Worm (Caenorhabditis elegans) whole organism, midembryonic: ENCODE data around the gene W08G11.1.

ENCODE experiments used
- T22C8.4 ChIP-seq: fragments of 200-800 bp; sonication (Bioruptor generic); IDR thresholded peaks from 2 replicates; pipeline ENCODE4 v1.3.6; 2022; ENCODE audit warnings: missing genetic modification characterization, missing compliant biosample characterization
- cog-1 ChIP-seq: sonication (generic microtip); optimal IDR thresholded peaks from 2 replicates; lab custom pipeline; 2016; ENCODE audit warnings: missing genetic modification characterization, missing compliant biosample characterization
- flt-1 ChIP-seq: fragments of 200-800 bp; sonication (Bioruptor generic); IDR thresholded peaks from 2 replicates; pipeline ENCODE4 v1.3.6; 2022; ENCODE audit warnings: missing genetic modification characterization, missing compliant biosample characterization
- klf-2 ChIP-seq: fragments of 200-800 bp; sonication (Bioruptor generic); conservative IDR thresholded peaks from 2 replicates; pipeline ENCODE4 v1.3.6; 2022; ENCODE audit warnings: missing genetic modification reagents, missing genetic modification characterization, missing compliant biosample characterization
- med-1 ChIP-seq: sonication (generic microtip); optimal IDR thresholded peaks from 2 replicates; lab custom pipeline; 2017; ENCODE audit warnings: missing genetic modification characterization, mild to moderate bottlenecking, missing compliant biosample characterization, antibody characterized with exemption, missing genetic modification reagents; ENCODE audit not compliant: insufficient read depth
- ref-1 ChIP-seq: fragments of 200-800 bp; sonication (Bioruptor generic); conservative IDR thresholded peaks from 2 replicates; pipeline ENCODE4 v1.3.6; 2022; ENCODE audit warnings: missing genetic modification reagents, missing genetic modification characterization, missing compliant biosample characterization
- tab-1 ChIP-seq: fragments of 200-800 bp; sonication (Bioruptor generic); IDR thresholded peaks from 2 replicates; pipeline ENCODE4 v1.3.6; 2022; ENCODE audit warnings: missing genetic modification characterization, missing compliant biosample characterization
- ztf-23 ChIP-seq: fragments of 200-800 bp; sonication (Bioruptor generic); IDR thresholded peaks from 2 replicates; pipeline ENCODE4 v1.3.6; 2022; ENCODE audit warnings: missing genetic modification reagents, missing genetic modification characterization, missing compliant biosample characterization
- ztf-29 ChIP-seq: fragments of 200-800 bp; sonication (Bioruptor generic); IDR thresholded peaks from 2 replicates; pipeline ENCODE4 v1.3.6; 2022; ENCODE audit warnings: missing genetic modification reagents, missing genetic modification characterization, missing compliant biosample characterization

Gene W08G11.1

ce11 chrV:16346406-16347108, at the start of gene W08G11.1, which contains the start of gene W08G11.5:
W08G11.1 (plus strand) TSS chrV:16347058.
W08G11.5 (minus strand) TSS chrV:16346506.
- TF ChIP-seq ztf-29 (GFP tag; lab: Robert Waterston, UW): no peak
- no peak for TF ChIP-seq cog-1 (tag; lab: Kevin White, UChicago)
- no peak for TF ChIP-seq klf-2
- TF ChIP-seq med-1 (GFP tag; lab: Kevin White, UChicago): no peak
- TF ChIP-seq tab-1 (GFP tag; lab: Robert Waterston, UW): no peak

ce11 chrV:16297070-16297469, 49.8 kb upstream of the W08G11.1 start, which contains the start of gene srbc-83:
srbc-83 (plus strand) TSS chrV:16297370.
- TF ChIP-seq ref-1 (GFP tag; lab: Robert Waterston, UW) (no peak), med-1 (GFP tag; lab: Kevin White, UChicago) (no peak), ztf-23 (no peak), klf-2 (no peak), T22C8.4 (no peak), tab-1 (GFP tag; lab: Robert Waterston, UW) (no peak), cog-1 (tag; lab: Kevin White, UChicago) (no peak), ztf-29 (GFP tag; lab: Robert Waterston, UW) (no peak), flt-1 (GFP tag; lab: Robert Waterston, UW) (no peak)

ce11 chrV:16298669-16299068, 48.2 kb upstream of the W08G11.1 start, which contains the start of gene srbc-84:
srbc-84 (plus strand) TSS chrV:16298969.
- no peak for TF ChIP-seq T22C8.4
- TF ChIP-seq ref-1 (GFP tag; lab: Robert Waterston, UW): no peak
- TF ChIP-seq flt-1 (GFP tag; lab: Robert Waterston, UW): no peak
- TF ChIP-seq ztf-29 (GFP tag; lab: Robert Waterston, UW): no peak
- no peak for TF ChIP-seq cog-1 (tag; lab: Kevin White, UChicago)
- TF ChIP-seq med-1 (GFP tag; lab: Kevin White, UChicago): no peak
- no peak for TF ChIP-seq tab-1 (GFP tag; lab: Robert Waterston, UW)
- TF ChIP-seq klf-2: no peak
- TF ChIP-seq ztf-23: no peak

- TF ChIP-seq klf-2: no peak
- TF ChIP-seq ref-1 (GFP tag; lab: Robert Waterston, UW): no peak
- TF ChIP-seq flt-1 (GFP tag; lab: Robert Waterston, UW): no peak
- no peak for TF ChIP-seq tab-1 (GFP tag; lab: Robert Waterston, UW)
- TF ChIP-seq med-1 (GFP tag; lab: Kevin White, UChicago): no peak
- no peak for TF ChIP-seq cog-1 (tag; lab: Kevin White, UChicago)
- TF ChIP-seq ztf-29 (GFP tag; lab: Robert Waterston, UW): no peak
- TF ChIP-seq T22C8.4: no peak
- TF ChIP-seq ztf-23: no peak
These were observed 47.0 kb upstream of the W08G11.1 start for ce11 chrV:16299834-16300233.

- TF ChIP-seq klf-2: no peak
- no peak for TF ChIP-seq tab-1 (GFP tag; lab: Robert Waterston, UW)
- TF ChIP-seq med-1 (GFP tag; lab: Kevin White, UChicago): no peak
- TF ChIP-seq T22C8.4: no peak
- no peak for TF ChIP-seq flt-1 (GFP tag; lab: Robert Waterston, UW)
- TF ChIP-seq ztf-23: no peak
- TF ChIP-seq ztf-29 (GFP tag; lab: Robert Waterston, UW): no peak
- TF ChIP-seq cog-1 (tag; lab: Kevin White, UChicago): no peak
These were observed 46.6 kb upstream of the W08G11.1 start, which contains the start of gene srbc-82 for ce11 chrV:16300276-16300675. srbc-82 (plus strand) TSS chrV:16300576.

DNA sequence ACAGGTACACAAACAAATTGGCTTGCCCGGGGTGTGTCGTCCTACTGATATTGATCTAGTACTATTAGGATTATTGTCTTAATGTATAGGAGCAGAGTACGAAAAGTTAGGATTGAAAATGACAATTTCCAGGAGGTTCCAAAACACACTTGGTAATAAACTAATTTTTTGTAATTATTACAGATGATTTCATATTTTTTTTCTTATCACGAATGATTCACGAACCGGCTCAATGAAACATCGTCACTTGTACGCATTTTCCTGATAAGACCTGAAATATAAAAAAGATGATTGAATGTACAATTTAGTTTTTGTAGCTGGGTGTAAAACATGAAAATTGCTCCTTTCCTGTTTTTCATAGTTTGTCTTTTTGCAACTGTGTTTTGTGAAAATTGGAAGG, 44.4 kb upstream of the W08G11.1 start, which contains the start of the genes C31A11.13 and oac-6:
Gene C31A11.13, minus strand, starts transcription at position 113 of the 400 bp plus-strand sequence.
Gene oac-6, plus strand, starts transcription at position 279 of the 400 bp plus-strand sequence.
- no peak for TF ChIP-seq ztf-29 (GFP tag; lab: Robert Waterston, UW)
- no peak for TF ChIP-seq T22C8.4
- no peak for TF ChIP-seq klf-2
- no peak for TF ChIP-seq ref-1 (GFP tag; lab: Robert Waterston, UW)
- no peak for TF ChIP-seq flt-1 (GFP tag; lab: Robert Waterston, UW)
- no peak for TF ChIP-seq med-1 (GFP tag; lab: Kevin White, UChicago)
- no peak for TF ChIP-seq ztf-23
- TF ChIP-seq cog-1 (tag; lab: Kevin White, UChicago): no peak
- TF ChIP-seq tab-1 (GFP tag; lab: Robert Waterston, UW): no peak

ce11 chrV:16307253-16307652, 39.6 kb upstream of the W08G11.1 start, which contains the start of gene srxa-7:
srxa-7 (plus strand) TSS chrV:16307553.
- TF ChIP-seq ztf-29 (GFP tag; lab: Robert Waterston, UW) (no peak), klf-2 (no peak), flt-1 (GFP tag; lab: Robert Waterston, UW) (no peak), T22C8.4 (no peak), med-1 (GFP tag; lab: Kevin White, UChicago) (no peak), tab-1 (GFP tag; lab: Robert Waterston, UW) (no peak), cog-1 (tag; lab: Kevin White, UChicago) (no peak)

DNA sequence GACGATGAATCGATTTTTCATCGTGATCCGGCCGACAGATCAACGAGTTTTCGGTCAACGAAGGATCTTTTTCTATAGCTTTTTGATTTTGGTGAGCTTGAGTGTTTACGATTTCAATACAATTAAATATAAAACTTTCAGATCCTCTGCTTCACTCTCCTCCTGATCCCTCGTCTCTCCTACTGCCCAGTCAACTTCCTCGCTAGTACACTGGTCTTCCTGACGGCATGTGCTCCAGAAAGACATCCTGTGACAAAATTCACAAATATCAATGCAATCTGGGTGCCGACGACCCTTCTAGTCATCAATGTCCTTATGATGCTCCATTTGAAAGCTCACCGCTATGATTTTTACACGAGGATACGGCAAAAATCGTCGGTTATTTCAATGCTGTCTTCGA, 38.5 kb upstream of the W08G11.1 start:
- TF ChIP-seq cog-1 (tag; lab: Kevin White, UChicago) (no peak), ztf-23 (no peak), tab-1 (GFP tag; lab: Robert Waterston, UW) (no peak), ref-1 (GFP tag; lab: Robert Waterston, UW) (no peak), ztf-29 (GFP tag; lab: Robert Waterston, UW) (no peak), klf-2 (no peak), med-1 (GFP tag; lab: Kevin White, UChicago) (no peak), flt-1 (GFP tag; lab: Robert Waterston, UW) (no peak), T22C8.4 (no peak)

DNA sequence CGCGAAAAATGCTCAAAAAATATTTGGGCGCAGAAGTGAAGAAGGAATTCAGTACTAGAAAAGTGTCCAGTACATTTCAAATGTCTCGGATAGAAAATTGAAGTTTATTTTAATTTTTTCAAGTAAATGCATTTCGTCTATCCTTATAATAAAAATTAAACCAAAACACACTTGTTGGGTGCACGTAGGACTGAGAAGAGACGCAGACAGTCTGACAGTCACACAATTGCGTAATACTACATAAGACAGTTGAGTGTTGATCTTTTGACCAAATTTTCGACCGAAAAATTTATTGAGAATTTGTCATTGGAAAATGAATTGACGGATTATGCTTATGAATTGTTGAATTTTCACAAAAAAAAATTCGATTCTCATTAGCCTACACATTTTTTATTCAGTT, 37.3 kb upstream of the W08G11.1 start, which contains the start of gene oac-7:
Gene oac-7, plus strand, starts transcription at position 283 of the 400 bp plus-strand sequence.
- TF ChIP-seq tab-1 (GFP tag; lab: Robert Waterston, UW): no peak
- TF ChIP-seq T22C8.4: no peak
- no peak for TF ChIP-seq med-1 (GFP tag; lab: Kevin White, UChicago)
